Worm (Caenorhabditis elegans) whole organism, midembryonic: ENCODE results near the gene str-232.

Experiments
- T22C8.4 ChIP-seq: fragments of 200-800 bp; sonication (Bioruptor generic); IDR thresholded peaks from 2 replicates; pipeline ENCODE4 v1.3.6; 2022; ENCODE audit warnings: missing genetic modification characterization, missing compliant biosample characterization
- cog-1 ChIP-seq: sonication (generic microtip); optimal IDR thresholded peaks from 2 replicates; lab custom pipeline; 2016; ENCODE audit warnings: missing genetic modification characterization, missing compliant biosample characterization
- flt-1 ChIP-seq: fragments of 200-800 bp; sonication (Bioruptor generic); IDR thresholded peaks from 2 replicates; pipeline ENCODE4 v1.3.6; 2022; ENCODE audit warnings: missing genetic modification characterization, missing compliant biosample characterization
- klf-2 ChIP-seq: fragments of 200-800 bp; sonication (Bioruptor generic); conservative IDR thresholded peaks from 2 replicates; pipeline ENCODE4 v1.3.6; 2022; ENCODE audit warnings: missing genetic modification reagents, missing genetic modification characterization, missing compliant biosample characterization
- med-1 ChIP-seq: sonication (generic microtip); optimal IDR thresholded peaks from 2 replicates; lab custom pipeline; 2017; ENCODE audit warnings: missing genetic modification characterization, mild to moderate bottlenecking, missing compliant biosample characterization, antibody characterized with exemption, missing genetic modification reagents; ENCODE audit not compliant: insufficient read depth
- ref-1 ChIP-seq: fragments of 200-800 bp; sonication (Bioruptor generic); conservative IDR thresholded peaks from 2 replicates; pipeline ENCODE4 v1.3.6; 2022; ENCODE audit warnings: missing genetic modification reagents, missing genetic modification characterization, missing compliant biosample characterization
- tab-1 ChIP-seq: fragments of 200-800 bp; sonication (Bioruptor generic); IDR thresholded peaks from 2 replicates; pipeline ENCODE4 v1.3.6; 2022; ENCODE audit warnings: missing genetic modification characterization, missing compliant biosample characterization
- ztf-23 ChIP-seq: fragments of 200-800 bp; sonication (Bioruptor generic); IDR thresholded peaks from 2 replicates; pipeline ENCODE4 v1.3.6; 2022; ENCODE audit warnings: missing genetic modification reagents, missing genetic modification characterization, missing compliant biosample characterization
- ztf-29 ChIP-seq: fragments of 200-800 bp; sonication (Bioruptor generic); IDR thresholded peaks from 2 replicates; pipeline ENCODE4 v1.3.6; 2022; ENCODE audit warnings: missing genetic modification reagents, missing genetic modification characterization, missing compliant biosample characterization

Gene str-232

DNA sequence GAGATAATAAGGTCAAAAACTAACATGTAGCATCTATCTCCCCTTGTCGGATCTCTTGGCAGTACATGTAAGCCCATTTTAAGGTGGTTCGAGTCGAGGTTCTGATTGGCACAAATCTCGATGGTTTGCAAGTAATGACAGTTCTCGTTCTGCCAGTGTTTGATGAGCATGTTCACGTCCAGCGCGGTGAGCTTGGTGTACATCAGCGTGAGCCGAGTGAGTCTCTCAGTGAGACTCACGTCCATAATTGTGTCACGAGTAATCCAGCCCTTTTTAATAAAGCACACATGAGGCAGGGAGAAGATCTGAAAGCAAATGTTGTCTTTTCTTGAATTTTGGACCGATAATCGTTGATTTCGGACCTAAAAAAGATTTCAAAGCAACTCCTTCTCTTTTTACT lies 17.2 kb upstream of the str-232 start, which contains the start of gene T10C6.16:
T10C6.16 (minus strand) TSS at position 245 of the 400 bp plus-strand sequence.
- no peak for TF ChIP-seq flt-1 (GFP tag; lab: Robert Waterston, UW)
- no peak for TF ChIP-seq cog-1 (tag; lab: Kevin White, UChicago)
- no peak for TF ChIP-seq ztf-29 (GFP tag; lab: Robert Waterston, UW)
- TF ChIP-seq tab-1 (GFP tag; lab: Robert Waterston, UW), result no peak
- no peak for TF ChIP-seq med-1
- no peak for TF ChIP-seq ref-1 (GFP tag; lab: Robert Waterston, UW)

DNA sequence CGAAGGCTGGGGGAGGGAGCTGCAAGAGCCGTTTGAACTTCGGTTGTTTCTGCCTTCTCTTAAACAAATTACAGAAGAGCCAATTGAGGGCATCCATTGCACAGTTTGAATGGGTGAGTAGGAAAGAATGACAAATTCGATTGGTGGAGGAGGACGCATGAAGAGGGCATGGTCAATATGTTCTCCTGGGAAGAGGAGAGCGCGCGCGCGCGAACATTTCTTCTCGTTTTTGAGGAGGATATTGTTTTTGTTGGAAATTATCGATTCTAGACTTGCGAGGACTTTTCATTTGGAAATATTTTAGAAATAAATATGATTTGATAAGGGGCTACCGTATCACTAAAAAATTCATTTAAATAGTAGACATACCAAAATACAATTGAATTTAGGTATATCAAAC lies 16.0 kb upstream of the str-232 start, which contains the start of gene T10C6.7:
T10C6.7 (minus strand) TSS at position 143 of the 400 bp plus-strand sequence.
- TF ChIP-seq tab-1 (GFP tag; lab: Robert Waterston, UW), result no peak
- no peak for TF ChIP-seq ztf-23
- no peak for TF ChIP-seq flt-1 (GFP tag; lab: Robert Waterston, UW)
- no peak for TF ChIP-seq med-1
- no peak for TF ChIP-seq ref-1 (GFP tag; lab: Robert Waterston, UW)
- no peak for TF ChIP-seq T22C8.4 (GFP tag; lab: Robert Waterston, UW)
- no peak for TF ChIP-seq klf-2 (GFP tag; lab: Robert Waterston, UW)
- no peak for TF ChIP-seq ztf-29 (GFP tag; lab: Robert Waterston, UW)
- no peak for TF ChIP-seq cog-1 (tag; lab: Kevin White, UChicago)

DNA sequence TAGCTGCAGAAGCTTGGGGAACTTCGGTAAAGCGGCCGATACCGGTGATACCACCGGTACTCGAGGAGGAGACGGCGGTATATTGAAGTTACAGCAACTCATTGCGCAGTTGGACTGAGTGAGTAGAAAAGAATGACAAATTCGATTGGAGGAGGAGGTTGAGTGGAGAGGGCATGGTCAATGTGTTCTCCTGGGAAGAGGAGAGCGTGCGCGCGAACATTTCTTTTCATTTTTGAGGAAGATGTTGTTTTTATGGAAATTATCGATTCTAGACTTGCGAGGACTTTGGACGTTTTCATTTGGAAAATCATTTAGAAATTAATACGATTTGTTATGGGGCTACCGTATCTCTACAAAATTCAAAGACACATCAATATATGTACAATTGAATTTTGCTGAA lies 13.7 kb upstream of the str-232 start:
- TF ChIP-seq klf-2 (GFP tag; lab: Robert Waterston, UW) (no peak), cog-1 (tag; lab: Kevin White, UChicago) (no peak), ztf-23 (no peak), tab-1 (GFP tag; lab: Robert Waterston, UW) (no peak), ref-1 (GFP tag; lab: Robert Waterston, UW) (no peak), ztf-29 (GFP tag; lab: Robert Waterston, UW) (no peak), T22C8.4 (GFP tag; lab: Robert Waterston, UW) (no peak), flt-1 (GFP tag; lab: Robert Waterston, UW) (no peak), med-1 (no peak)

ce11 chrV:16024917-16025316 lies 9.4 kb upstream of the str-232 start:
- TF ChIP-seq tab-1 (GFP tag; lab: Robert Waterston, UW), result 0 out of 2 replicates have a peak, but pooled peaks have one; percentile 39
- no peak for TF ChIP-seq med-1

- TF ChIP-seq ztf-23 (no peak), klf-2 (GFP tag; lab: Robert Waterston, UW) (no peak), T22C8.4 (GFP tag; lab: Robert Waterston, UW) (no peak), ref-1 (GFP tag; lab: Robert Waterston, UW) (no peak), cog-1 (tag; lab: Kevin White, UChicago) (no peak), tab-1 (GFP tag; lab: Robert Waterston, UW) (no peak)
Measured at ce11 chrV:16024300-16024699, 8.7 kb upstream of the str-232 start, which contains the start of gene T10C6.6. Gene T10C6.6, plus strand, starts transcription at chrV:16024326.

- TF ChIP-seq ref-1 (GFP tag; lab: Robert Waterston, UW) (no peak), ztf-29 (GFP tag; lab: Robert Waterston, UW) (no peak), T22C8.4 (GFP tag; lab: Robert Waterston, UW) (no peak), med-1 (no peak), cog-1 (tag; lab: Kevin White, UChicago) (no peak), flt-1 (GFP tag; lab: Robert Waterston, UW) (no peak), tab-1 (GFP tag; lab: Robert Waterston, UW) (no peak), klf-2 (GFP tag; lab: Robert Waterston, UW) (no peak), ztf-23 (no peak)
Measured at ce11 chrV:16023559-16023958, 8.0 kb upstream of the str-232 start.

DNA sequence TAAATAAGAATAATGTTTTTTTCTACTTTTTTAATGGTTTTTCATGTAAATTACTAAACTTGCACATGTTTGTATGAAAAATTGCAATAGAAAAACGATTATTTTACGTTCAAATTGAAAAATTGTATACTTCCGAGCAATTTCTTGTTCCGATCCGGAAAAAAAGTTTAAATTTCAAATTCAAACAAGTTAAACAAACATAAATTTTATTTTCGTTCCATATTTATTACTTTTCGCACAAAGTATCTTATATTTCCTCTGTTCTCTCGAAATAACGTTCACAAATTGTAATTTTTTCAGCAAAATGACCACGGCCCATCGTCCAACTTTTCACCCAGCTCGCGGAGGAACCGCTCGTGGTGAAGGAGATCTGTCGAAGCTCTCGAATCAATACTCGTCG lies 7.5 kb upstream of the str-232 start, which contains the start of gene cwc-15:
cwc-15 (plus strand) TSS at position 301 of the 400 bp plus-strand sequence.
- TF ChIP-seq klf-2 (GFP tag; lab: Robert Waterston, UW), result no peak
- TF ChIP-seq tab-1 (GFP tag; lab: Robert Waterston, UW), result no peak
- TF ChIP-seq cog-1 (tag; lab: Kevin White, UChicago), result no peak
- TF ChIP-seq med-1, result no peak
- no peak for TF ChIP-seq ztf-23
- TF ChIP-seq T22C8.4 (GFP tag; lab: Robert Waterston, UW), result no peak
- no peak for TF ChIP-seq ztf-29 (GFP tag; lab: Robert Waterston, UW)

- TF ChIP-seq med-1 (no peak), tab-1 (GFP tag; lab: Robert Waterston, UW) (no peak), ztf-29 (GFP tag; lab: Robert Waterston, UW) (no peak), ztf-23 (0 out of 2 replicates have a peak, but pooled peaks have one; percentile 40), T22C8.4 (GFP tag; lab: Robert Waterston, UW) (no peak; the same call in 1 of the 2 replicates), klf-2 (GFP tag; lab: Robert Waterston, UW) (no peak), cog-1 (tag; lab: Kevin White, UChicago) (peak; percentile 30), ref-1 (GFP tag; lab: Robert Waterston, UW) (no peak), flt-1 (GFP tag; lab: Robert Waterston, UW) (peak; percentile 61)
Measured at ce11 chrV:16022600-16022999, 7.0 kb upstream of the str-232 start.

DNA sequence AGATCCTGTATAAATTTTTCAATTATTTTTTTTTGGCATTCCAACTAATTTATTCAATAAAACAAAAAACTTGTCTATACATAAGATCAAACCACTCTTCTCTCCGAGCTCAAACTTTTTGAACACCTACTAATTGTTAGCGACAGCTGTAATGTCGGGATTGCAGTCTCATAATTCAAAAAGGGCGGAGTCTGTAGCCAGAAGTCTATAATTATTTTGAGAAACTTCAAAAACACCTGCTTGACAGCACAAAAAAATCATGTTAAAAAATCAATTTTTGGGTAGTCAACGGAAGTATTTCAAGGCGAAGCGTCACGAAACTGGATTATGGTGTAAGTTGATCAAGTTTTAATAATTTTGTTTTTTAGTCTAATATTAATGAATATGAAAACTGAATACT lies 4.5 kb upstream of the str-232 start, which contains the start of gene srx-44:
srx-44 (plus strand) TSS at position 301 of the 400 bp plus-strand sequence.
- no peak for TF ChIP-seq klf-2 (GFP tag; lab: Robert Waterston, UW)
- no peak for TF ChIP-seq tab-1 (GFP tag; lab: Robert Waterston, UW)
- no peak for TF ChIP-seq ztf-29 (GFP tag; lab: Robert Waterston, UW)
- TF ChIP-seq ztf-23, result no peak
- TF ChIP-seq med-1, result no peak
- no peak for TF ChIP-seq T22C8.4 (GFP tag; lab: Robert Waterston, UW)
- TF ChIP-seq cog-1 (tag; lab: Kevin White, UChicago), result no peak
- TF ChIP-seq flt-1 (GFP tag; lab: Robert Waterston, UW), result no peak

DNA sequence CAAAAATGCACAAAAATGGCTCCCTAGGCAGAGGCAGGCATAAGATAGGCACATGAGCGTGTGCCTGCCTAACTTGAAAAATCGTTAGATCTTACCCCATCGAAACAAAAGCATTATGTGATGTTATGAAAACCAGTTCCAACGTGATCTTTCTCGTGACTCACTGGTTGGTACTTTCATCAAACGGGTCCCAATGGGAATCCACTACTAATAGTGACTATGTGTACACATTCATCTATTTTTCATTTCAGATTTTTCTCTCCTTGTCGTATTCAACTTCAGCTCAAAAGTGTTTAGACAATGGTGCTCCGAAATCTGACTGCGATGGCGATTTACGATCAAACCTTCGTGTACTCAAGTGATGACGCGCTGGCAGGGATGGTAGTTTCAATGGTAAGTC lies 2.1 kb upstream of the str-232 start, which contains the start of gene srx-43:
srx-43 (plus strand) TSS at position 301 of the 400 bp plus-strand sequence.
- TF ChIP-seq ztf-29 (GFP tag; lab: Robert Waterston, UW) (no peak), T22C8.4 (GFP tag; lab: Robert Waterston, UW) (no peak), ztf-23 (no peak), cog-1 (tag; lab: Kevin White, UChicago) (no peak), med-1 (no peak), ref-1 (GFP tag; lab: Robert Waterston, UW) (no peak), klf-2 (GFP tag; lab: Robert Waterston, UW) (no peak)
